Fruit fly (Drosophila melanogaster) whole organism, embryonic: Measurements from ENCODE around the gene CG32278.

ENCODE experiments used
- CG11695 ChIP-seq: fragments of 200-800 bp; sonication (Bioruptor generic); IDR thresholded peaks from 3 replicates; pipeline ENCODE4 v1.3.6; 2022; ENCODE audit warnings: missing biosample characterization, missing genetic modification characterization
- CG13624 ChIP-seq: fragments of 200-800 bp; sonication (Bioruptor generic); optimal IDR thresholded peaks from 2 replicates; lab custom pipeline; 2016; ENCODE audit warnings: missing biosample characterization, missing genetic modification characterization
- CG14014 ChIP-seq: fragments of 200-800 bp; sonication (Bioruptor generic); IDR thresholded peaks from 2 replicates; pipeline ENCODE4 v1.3.6; 2022; ENCODE audit warnings: missing biosample characterization, missing genetic modification characterization
- CG18599 ChIP-seq: fragments of 200-800 bp; sonication (Bioruptor generic); optimal IDR thresholded peaks from 3 replicates; lab custom pipeline; 2017; ENCODE audit warnings: missing biosample characterization, missing genetic modification characterization, mild to moderate bottlenecking, moderate library complexity, missing genetic modification reagents
- CG18619 ChIP-seq: fragments of 200-800 bp; sonication (Bioruptor generic); optimal IDR thresholded peaks from 3 replicates; lab custom pipeline; 2017; ENCODE audit warnings: missing biosample characterization, mild to moderate bottlenecking, missing genetic modification characterization
- CG30020 ChIP-seq: fragments of 200-800 bp; optimal IDR thresholded peaks from 2 replicates; lab custom pipeline; 2019; ENCODE audit warnings: missing biosample characterization, mild to moderate bottlenecking, missing genetic modification characterization, moderate library complexity
- CG32532 ChIP-seq: fragments of 200-800 bp; sonication (Bioruptor generic); IDR thresholded peaks from 2 replicates; pipeline ENCODE4 v1.3.6; 2022; ENCODE audit warnings: missing biosample characterization, missing genetic modification characterization
- CG3726 ChIP-seq: fragments of 200-800 bp; sonication (Bioruptor generic); IDR thresholded peaks from 3 replicates; pipeline ENCODE4, ENCODE4 v1.3.6; 2022; ENCODE audit warnings: missing biosample characterization, missing genetic modification characterization
- CG4360 ChIP-seq: fragments of 200-800 bp; sonication (Bioruptor generic); IDR thresholded peaks from 2 replicates; pipeline ENCODE4 v1.3.6; 2022; ENCODE audit warnings: missing biosample characterization, missing genetic modification characterization
- CG4617 ChIP-seq: fragments of 200-800 bp; sonication (Bioruptor generic); optimal IDR thresholded peaks from 3 replicates; lab custom pipeline; 2016; ENCODE audit warnings: missing biosample characterization, missing genetic modification characterization, borderline replicate concordance
- CG4854 ChIP-seq: fragments of 200-800 bp; sonication (Bioruptor generic); optimal IDR thresholded peaks from 2 replicates; lab custom pipeline; 2016; ENCODE audit warnings: missing biosample characterization, missing genetic modification characterization, inconsistent platforms
- CG6272 ChIP-seq: fragments of 200-800 bp; sonication (Bioruptor generic); IDR thresholded peaks from 2 replicates; pipeline ENCODE4 v1.3.6; 2022; ENCODE audit warnings: missing biosample characterization, missing genetic modification characterization
- CG6654 ChIP-seq: fragments of 200-800 bp; sonication (Bioruptor generic); optimal IDR thresholded peaks from 2 replicates; lab custom pipeline; 2017; ENCODE audit warnings: missing biosample characterization, mild to moderate bottlenecking, missing genetic modification characterization
- CG6683 ChIP-seq: fragments of 200-800 bp; sonication (Bioruptor generic); optimal IDR thresholded peaks from 2 replicates; lab custom pipeline; 2017; ENCODE audit warnings: missing biosample characterization, mild to moderate bottlenecking, missing genetic modification characterization, missing genetic modification reagents
- CG6854 ChIP-seq: fragments of 200-800 bp; sonication (Bioruptor generic); optimal IDR thresholded peaks from 3 replicates; lab custom pipeline; 2017; ENCODE audit warnings: missing biosample characterization, mild to moderate bottlenecking, missing genetic modification characterization
- CG7271 ChIP-seq: fragments of 200-800 bp; sonication (Bioruptor generic); optimal IDR thresholded peaks from 2 replicates; lab custom pipeline; 2018; ENCODE audit warnings: missing biosample characterization, mild to moderate bottlenecking, missing genetic modification characterization, moderate library complexity
- Dll ChIP-seq: fragments of 200-800 bp; sonication (Bioruptor generic); IDR thresholded peaks from 4 replicates; pipeline ENCODE4 v1.3.6; 2022; ENCODE audit warnings: missing biosample characterization, missing genetic modification characterization; ENCODE audit not compliant: partially characterized antibody
- ERR ChIP-seq: fragments of 200-800 bp; sonication (Bioruptor generic); optimal IDR thresholded peaks from 2 replicates; lab custom pipeline; 2016; ENCODE audit warnings: missing biosample characterization, missing genetic modification characterization
- Gsc ChIP-seq: fragments of 200-800 bp; sonication (Bioruptor generic); IDR thresholded peaks from 2 replicates; pipeline ENCODE4 v1.3.6; 2022; ENCODE audit warnings: missing biosample characterization, missing genetic modification characterization
- HmgD ChIP-seq: fragments of 200-800 bp; sonication (Bioruptor generic); optimal IDR thresholded peaks from 3 replicates; lab custom pipeline; 2016; ENCODE audit warnings: missing biosample characterization, missing genetic modification characterization
- Med ChIP-seq: fragments of 200-800 bp; sonication (Bioruptor generic); peaks from one replicate; lab custom pipeline; 2016; ENCODE audit warnings: missing biosample characterization, missing genetic modification characterization, mild to moderate bottlenecking, inconsistent platforms, moderate library complexity
- NFAT ChIP-seq: fragments of 200-800 bp; sonication (Bioruptor generic); IDR thresholded peaks from 2 replicates; pipeline ENCODE4 v1.3.6; 2022; ENCODE audit warnings: missing biosample characterization, missing genetic modification characterization
- NK7.1 ChIP-seq: fragments of 200-800 bp; sonication (Bioruptor generic); optimal IDR thresholded peaks from 3 replicates; lab custom pipeline; 2016; ENCODE audit warnings: missing biosample characterization, missing genetic modification characterization
- Oaz ChIP-seq: fragments of 200-800 bp; sonication (Bioruptor generic); IDR thresholded peaks from 2 replicates; pipeline ENCODE4 v1.3.6; 2022; ENCODE audit warnings: missing biosample characterization, missing genetic modification characterization
- Oli ChIP-seq: fragments of 200-800 bp; sonication (Bioruptor generic); optimal IDR thresholded peaks from 2 replicates; lab custom pipeline; 2018; ENCODE audit warnings: missing biosample characterization, mild to moderate bottlenecking, missing genetic modification characterization, moderate library complexity
- Pdp1 ChIP-seq, 2 experiments: fragments of 200-800 bp; sonication (Bioruptor generic); optimal IDR thresholded peaks; 3 replicates each; lab custom pipeline; 2016; ENCODE audit warnings: missing biosample characterization in 2 of 2, missing genetic modification characterization in 2 of 2, mild to moderate bottlenecking in 1 of 2, moderate library complexity in 1 of 2
- Rfx ChIP-seq: fragments of 200-800 bp; sonication (Bioruptor generic); IDR thresholded peaks from 2 replicates; pipeline ENCODE4 v1.3.6; 2022; ENCODE audit warnings: missing biosample characterization, missing genetic modification characterization
- Sin3A ChIP-seq: fragments of >200 bp; optimal IDR thresholded peaks from 2 replicates; lab custom pipeline; 2018
- Sry-δ ChIP-seq: fragments of 200-800 bp; sonication (Bioruptor generic); optimal IDR thresholded peaks from 2 replicates; lab custom pipeline; 2016; ENCODE audit warnings: missing biosample characterization, missing genetic modification characterization
- Ssrp ChIP-seq: fragments of 200-800 bp; sonication (Bioruptor generic); optimal IDR thresholded peaks from 2 replicates; lab custom pipeline; 2018; ENCODE audit warnings: missing biosample characterization, mild to moderate bottlenecking, missing genetic modification characterization, moderate library complexity
- YL-1 ChIP-seq: fragments of 200-800 bp; sonication (Bioruptor generic); optimal IDR thresholded peaks from 3 replicates; lab custom pipeline; 2017; ENCODE audit warnings: missing biosample characterization, mild to moderate bottlenecking, missing genetic modification characterization
- ase ChIP-seq: fragments of 200-800 bp; sonication (Bioruptor generic); IDR thresholded peaks from 3 replicates; pipeline ENCODE4 v1.3.6; 2022; ENCODE audit warnings: missing biosample characterization, missing genetic modification characterization
- emc ChIP-seq: fragments of 200-800 bp; sonication (Bioruptor generic); optimal IDR thresholded peaks from 2 replicates; lab custom pipeline; 2016; ENCODE audit warnings: missing biosample characterization, missing genetic modification characterization
- ems ChIP-seq: fragments of 200-800 bp; sonication (Bioruptor generic); optimal IDR thresholded peaks from 3 replicates; lab custom pipeline; 2016; ENCODE audit warnings: missing biosample characterization, missing genetic modification characterization
- fd3F ChIP-seq: fragments of 200-800 bp; sonication (Bioruptor generic); optimal IDR thresholded peaks from 2 replicates; lab custom pipeline; 2018; ENCODE audit warnings: missing biosample characterization, mild to moderate bottlenecking, missing genetic modification characterization, moderate library complexity
- fd96Cb ChIP-seq: fragments of 200-800 bp; sonication (Bioruptor generic); optimal IDR thresholded peaks from 2 replicates; lab custom pipeline; 2018; ENCODE audit warnings: missing biosample characterization, mild to moderate bottlenecking, missing genetic modification characterization, moderate library complexity
- gem ChIP-seq: fragments of 200-800 bp; sonication (Bioruptor generic); optimal IDR thresholded peaks from 2 replicates; lab custom pipeline; 2019; ENCODE audit warnings: missing biosample characterization, mild to moderate bottlenecking, missing genetic modification characterization, moderate library complexity
- gfzf ChIP-seq: fragments of 200-800 bp; sonication (Bioruptor generic); optimal IDR thresholded peaks from 2 replicates; lab custom pipeline; 2016; ENCODE audit warnings: missing biosample characterization, mild to moderate bottlenecking, missing genetic modification characterization, moderate library complexity
- hbn ChIP-seq: fragments of 200-800 bp; sonication (Bioruptor generic); IDR thresholded peaks from 2 replicates; pipeline ENCODE4 v1.3.6; 2022; ENCODE audit warnings: missing biosample characterization, missing genetic modification characterization; ENCODE audit not compliant: partially characterized antibody
- her ChIP-seq: fragments of 200-800 bp; sonication (Bioruptor generic); optimal IDR thresholded peaks from 2 replicates; lab custom pipeline; 2016; ENCODE audit warnings: missing biosample characterization, missing genetic modification characterization
- jumu ChIP-seq: fragments of 200-800 bp; sonication (Bioruptor generic); optimal IDR thresholded peaks from 3 replicates; lab custom pipeline; 2016; ENCODE audit warnings: missing biosample characterization, missing genetic modification characterization
- kah ChIP-seq: fragments of 200-800 bp; sonication (Bioruptor generic); optimal IDR thresholded peaks from 2 replicates; lab custom pipeline; 2018; ENCODE audit warnings: missing biosample characterization, mild to moderate bottlenecking, missing genetic modification characterization
- nerfin-2 ChIP-seq: fragments of 200-800 bp; sonication (Bioruptor generic); IDR thresholded peaks from 2 replicates; pipeline ENCODE4 v1.3.6; 2022; ENCODE audit warnings: missing biosample characterization, missing genetic modification characterization; ENCODE audit not compliant: partially characterized antibody
- row ChIP-seq: fragments of 200-800 bp; sonication (Bioruptor generic); IDR thresholded peaks from 3 replicates; pipeline ENCODE4 v1.3.6; 2022; ENCODE audit warnings: missing biosample characterization, missing genetic modification characterization
- stwl ChIP-seq: fragments of 200-800 bp; sonication (Bioruptor generic); optimal IDR thresholded peaks from 3 replicates; lab custom pipeline; 2018; ENCODE audit warnings: missing biosample characterization, mild to moderate bottlenecking, missing genetic modification characterization, moderate library complexity
- tgo ChIP-seq: fragments of 200-800 bp; sonication (Bioruptor generic); IDR thresholded peaks from 3 replicates; pipeline ENCODE4 v1.3.6; 2022; ENCODE audit warnings: missing biosample characterization, missing genetic modification characterization
- tx ChIP-seq: fragments of 200-800 bp; sonication (Bioruptor generic); optimal IDR thresholded peaks from 2 replicates; lab custom pipeline; 2016; ENCODE audit warnings: missing biosample characterization, missing genetic modification characterization
- zen ChIP-seq: fragments of 200-800 bp; sonication (Bioruptor generic); optimal IDR thresholded peaks from 3 replicates; lab custom pipeline; 2018; ENCODE audit warnings: missing biosample characterization, mild to moderate bottlenecking, missing genetic modification characterization, moderate library complexity
- zen2 ChIP-seq: fragments of 200-800 bp; sonication (Bioruptor generic); IDR thresholded peaks from 3 replicates; pipeline ENCODE4 v1.3.6; 2022; ENCODE audit warnings: missing biosample characterization, missing genetic modification characterization; ENCODE audit not compliant: partially characterized antibody
- zf30C ChIP-seq: fragments of 200-800 bp; sonication (Bioruptor generic); optimal IDR thresholded peaks from 3 replicates; lab custom pipeline; 2018; ENCODE audit warnings: missing biosample characterization, mild to moderate bottlenecking, missing genetic modification characterization

Gene CG32278

DNA sequence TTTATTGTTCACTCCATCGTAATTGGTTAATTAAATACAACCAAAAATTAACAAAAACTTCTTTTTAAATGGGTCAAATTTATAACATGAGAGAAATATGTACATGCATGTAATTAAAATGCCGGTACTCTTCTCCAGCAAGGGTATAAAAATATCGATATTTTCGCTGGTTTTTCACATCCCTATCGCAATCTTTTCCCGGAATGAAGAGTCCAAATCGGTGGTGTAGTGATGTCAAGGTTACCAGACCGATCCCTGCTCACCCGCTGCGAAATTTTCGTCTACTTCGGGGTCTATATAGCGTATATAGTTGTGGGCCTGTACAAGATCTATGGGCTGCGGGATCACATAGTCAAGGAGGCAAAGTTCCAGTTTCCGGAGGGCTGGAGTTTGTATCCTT lies 7.1 kb upstream of the CG32278 start, which contains the start of gene rasp (continued):
- TF ChIP-seq CG13624 (GFP tag; lab: Kevin White, UChicago): no peak
- no peak for TF ChIP-seq tgo
- TF ChIP-seq zen2 (GFP tag; lab: Robert Waterston, UW): no peak
- no peak for TF ChIP-seq CG6272 (GFP tag; lab: Robert Waterston, UW)
- peak; percentile 79 for TF ChIP-seq Sry-δ (GFP tag; lab: Kevin White, UChicago)
- peak; percentile 44 for TF ChIP-seq Med (GFP tag; lab: Kevin White, UChicago)
- TF ChIP-seq CG14014 (GFP tag; lab: Robert Waterston, UW): no peak
- peak; percentile 65; the same call in 3 of the 4 replicates for TF ChIP-seq Dll (GFP tag; lab: Robert Waterston, UW)
- 0 out of 3 replicates have a peak, but pooled peaks have one; percentile 16 for TF ChIP-seq row (GFP tag; lab: Robert Waterston, UW)
- no peak for TF ChIP-seq Rfx (GFP tag; lab: Robert Waterston, UW)
- no peak for TF ChIP-seq NFAT (GFP tag; lab: Robert Waterston, UW)
- peak; percentile 33 for TF ChIP-seq stwl
- no peak for TF ChIP-seq CG6854 (GFP tag; lab: Kevin White, UChicago)
- TF ChIP-seq YL-1 (GFP tag; lab: Kevin White, UChicago): peak; percentile 34
- peak; percentile 55 for TF ChIP-seq hbn

DNA sequence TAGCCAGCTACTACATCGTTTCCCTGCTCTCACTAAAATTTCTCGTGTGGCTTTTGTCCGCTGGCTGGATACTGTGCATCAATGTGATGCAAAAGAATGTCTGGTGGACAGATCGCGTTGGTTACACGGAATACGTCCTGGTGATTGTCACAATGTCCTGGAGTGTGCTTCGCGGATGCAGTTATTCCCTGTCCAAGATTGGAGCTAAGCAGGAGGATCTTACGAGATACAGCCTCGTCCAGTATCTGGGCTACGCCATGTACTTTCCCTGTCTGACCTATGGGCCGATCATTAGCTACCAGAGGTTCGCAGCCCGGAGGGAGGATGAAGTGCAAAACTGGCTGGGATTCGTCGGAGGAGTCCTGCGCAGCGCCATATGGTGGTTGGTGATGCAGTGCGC lies 6.5 kb upstream of the CG32278 start:
- TF ChIP-seq Oaz (GFP tag; lab: Robert Waterston, UW) (no peak), Oli (no peak), ERR (no peak), zen (tag; lab: Kevin White, UChicago) (no peak), her (GFP tag; lab: Kevin White, UChicago) (no peak), Gsc (no peak), kah (GFP tag; lab: Kevin White, UChicago) (no peak), gem (no peak), CG13624 (GFP tag; lab: Kevin White, UChicago) (no peak), fd3F (no peak), emc (GFP tag; lab: Kevin White, UChicago) (no peak), Pdp1 (GFP tag; optimal IDR thresholded peaks at IDR 0.05; lab: Kevin White, UChicago) (no peak), CG32532 (GFP tag; lab: Robert Waterston, UW) (no peak), tx (GFP tag; lab: Kevin White, UChicago) (no peak), HmgD (GFP tag; lab: Kevin White, UChicago) (no peak), CG7271 (no peak), CG30020 (tag; lab: Kevin White, UChicago) (no peak), fd96Cb (tag; lab: Kevin White, UChicago) (no peak), nerfin-2 (GFP tag; lab: Robert Waterston, UW) (no peak)

DNA sequence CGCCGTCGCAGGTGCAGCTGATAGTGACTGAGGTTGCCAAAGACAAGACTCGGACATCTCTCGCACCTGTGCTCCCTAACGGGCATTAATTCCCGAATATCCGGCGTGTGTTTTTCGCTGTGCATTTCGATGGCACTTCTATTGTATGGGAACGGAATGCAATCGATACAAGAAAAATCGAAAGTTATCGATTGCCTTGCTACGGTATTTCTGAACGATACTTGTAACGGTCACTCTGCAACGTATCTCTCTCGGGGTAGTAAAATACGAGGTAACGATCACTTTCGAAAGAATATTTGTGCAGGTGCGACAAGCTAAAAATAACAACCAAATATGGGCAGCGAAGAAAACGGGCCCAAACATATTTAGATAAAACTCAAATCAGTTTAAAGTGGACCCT lies 4.1 kb upstream of the CG32278 start, which contains the start of gene CG32280:
CG32280 (plus strand) TSS at position 231 of the 400 bp plus-strand sequence.
- TF ChIP-seq NK7.1 (GFP tag; lab: Kevin White, UChicago) (no peak), Sin3A (peak; percentile 41), CG6683 (GFP tag; lab: Kevin White, UChicago) (peak; percentile 10), jumu (GFP tag; lab: Kevin White, UChicago) (peak; percentile 21), CG6654 (GFP tag; lab: Kevin White, UChicago) (no peak), gfzf (GFP tag; lab: Kevin White, UChicago) (peak; percentile 86), Ssrp (tag; lab: Kevin White, UChicago) (no peak), zf30C (peak; percentile 85), CG4360 (GFP tag; lab: Robert Waterston, UW) (no peak), CG3726 (no peak), ems (GFP tag; lab: Kevin White, UChicago) (peak; percentile 22), CG18619 (GFP tag; lab: Kevin White, UChicago) (no peak), CG18599 (GFP tag; lab: Kevin White, UChicago) (no peak), CG4617 (peak; percentile 52), Sry-δ (GFP tag; lab: Kevin White, UChicago) (peak; percentile 80), CG4854 (GFP tag; lab: Kevin White, UChicago) (no peak), CG11695 (GFP tag; lab: Robert Waterston, UW) (no peak), ase (no peak)
